Worm (Caenorhabditis elegans) whole organism, L4 larva: Measurements from ENCODE around the gene mtm-5.
A peak's percentile ranks its signal among the peaks of the same experiment; 100 is the strongest.

ENCODE experiments used
- D1046.2 ChIP-seq: fragments of 200-800 bp; sonication (Bioruptor generic); IDR thresholded peaks from 2 replicates; pipeline ENCODE4 v1.3.6; 2022; ENCODE audit warnings: missing genetic modification characterization, missing compliant biosample characterization
- F10B5.3 ChIP-seq: sonication (generic microtip); optimal IDR thresholded peaks from 2 replicates; lab custom pipeline; 2016; ENCODE audit warnings: mild to moderate bottlenecking, missing genetic modification characterization, missing compliant biosample characterization
- T26A8.4 ChIP-seq: fragments of 200-800 bp; sonication (Bioruptor generic); IDR thresholded peaks from 2 replicates; pipeline ENCODE4 v1.3.6; 2022; ENCODE audit warnings: missing genetic modification characterization, missing compliant biosample characterization
- Y5F2A.4 ChIP-seq: fragments of 200-800 bp; sonication (Bioruptor generic); optimal IDR thresholded peaks from 2 replicates; lab custom pipeline; 2018; ENCODE audit warnings: mild to moderate bottlenecking, missing genetic modification characterization, missing compliant biosample characterization
- ZK337.2 ChIP-seq: fragments of 200-800 bp; sonication (Bioruptor generic); IDR thresholded peaks from 2 replicates; pipeline ENCODE4 v1.3.6; 2022; ENCODE audit warnings: missing genetic modification reagents, missing genetic modification characterization, missing compliant biosample characterization
- ZK546.5 ChIP-seq, 2 experiments: sonication (generic microtip); optimal IDR thresholded peaks; 2 replicates each; lab custom pipeline; 2017; ENCODE audit warnings: missing biosample characterization in 2 of 2, missing genetic modification characterization in 2 of 2
- aha-1 ChIP-seq: fragments of 150-350 bp; peaks from one replicate; lab custom pipeline; 2014; ENCODE audit warnings: missing biosample characterization, missing genetic modification characterization
- attf-4 ChIP-seq: sonication (generic microtip); optimal IDR thresholded peaks from 3 replicates; lab custom pipeline; 2017; ENCODE audit warnings: missing biosample characterization, missing genetic modification characterization
- ceh-20 ChIP-seq: fragments of 200-800 bp; sonication (Bioruptor generic); IDR thresholded peaks from 2 replicates; pipeline ENCODE4 v1.3.6; 2022; ENCODE audit warnings: missing genetic modification reagents, missing genetic modification characterization, missing compliant biosample characterization
- ceh-32 ChIP-seq: sonication (generic microtip); optimal IDR thresholded peaks from 2 replicates; lab custom pipeline; 2016; ENCODE audit warnings: mild to moderate bottlenecking, missing genetic modification characterization, missing compliant biosample characterization; ENCODE audit not compliant: poor library complexity
- ceh-44 ChIP-seq: fragments of 200-800 bp; sonication (Bioruptor generic); IDR thresholded peaks from 2 replicates; pipeline ENCODE4 v1.3.6; 2022; ENCODE audit warnings: missing genetic modification reagents, missing genetic modification characterization, missing compliant biosample characterization
- ces-1 ChIP-seq: fragments of 150-350 bp; sonication (generic microtip); optimal IDR thresholded peaks from 4 replicates; lab custom pipeline; 2014; ENCODE audit warnings: missing biosample characterization, missing genetic modification reagents, missing genetic modification characterization
- cey-2 ChIP-seq: sonication (generic microtip); optimal IDR thresholded peaks from 3 replicates; lab custom pipeline; 2017; ENCODE audit warnings: missing genetic modification characterization, mild to moderate bottlenecking, missing compliant biosample characterization, antibody characterized with exemption, borderline replicate concordance; ENCODE audit not compliant: insufficient read depth
- daf-16 ChIP-seq, 3 experiments: sonication (generic microtip); optimal IDR thresholded peaks; 2 replicates each; lab custom pipeline; 2016 to 2017; ENCODE audit warnings: missing genetic modification characterization in 3 of 3, missing genetic modification reagents in 3 of 3, mild to moderate bottlenecking in 2 of 3, missing compliant biosample characterization in 2 of 3, missing biosample characterization in 1 of 3, moderate library complexity in 1 of 3
- dmd-6 ChIP-seq: fragments of 200-800 bp; sonication (Bioruptor generic); IDR thresholded peaks from 2 replicates; pipeline ENCODE4 v1.3.6; 2022; ENCODE audit warnings: missing genetic modification reagents, missing genetic modification characterization, missing compliant biosample characterization
- dpl-1 ChIP-seq: fragments of 150-350 bp; optimal IDR thresholded peaks from 2 replicates; lab custom pipeline; 2014; ENCODE audit warnings: missing biosample characterization, missing genetic modification reagents, missing genetic modification characterization
- dve-1 ChIP-seq: sonication (generic microtip); optimal IDR thresholded peaks from 2 replicates; lab custom pipeline; 2017; ENCODE audit warnings: antibody characterized with exemption, mild to moderate bottlenecking, missing genetic modification characterization, missing compliant biosample characterization; ENCODE audit not compliant: insufficient read depth
- hif-1 ChIP-seq, 2 experiments: sonication (generic microtip); optimal IDR thresholded peaks; 2 replicates each; lab custom pipeline; 2016 to 2017; ENCODE audit warnings: missing compliant biosample characterization in 2 of 2, missing genetic modification characterization in 2 of 2, missing genetic modification reagents in 2 of 2, missing genotype in 2 of 2, mild to moderate bottlenecking in 1 of 2
- hlh-11 ChIP-seq: fragments of 200-800 bp; sonication (Bioruptor generic); optimal IDR thresholded peaks from 2 replicates; lab custom pipeline; 2018; ENCODE audit warnings: mild to moderate bottlenecking, missing genetic modification characterization, missing compliant biosample characterization
- hmg-1.1 ChIP-seq: fragments of 200-800 bp; sonication (Bioruptor generic); IDR thresholded peaks from 2 replicates; pipeline ENCODE4 v1.3.6; 2022; ENCODE audit warnings: missing genetic modification reagents, missing genetic modification characterization, missing compliant biosample characterization
- jun-1 ChIP-seq: fragments of 150-350 bp; optimal IDR thresholded peaks from 2 replicates; lab custom pipeline; 2014; ENCODE audit warnings: missing biosample characterization, missing genetic modification reagents, missing genetic modification characterization
- lin-1 ChIP-seq: fragments of 200-800 bp; sonication (Bioruptor generic); IDR thresholded peaks from 2 replicates; pipeline ENCODE4 v1.3.6; 2022; ENCODE audit warnings: missing genetic modification reagents, missing genetic modification characterization, missing compliant biosample characterization
- lir-3 ChIP-seq: sonication (generic microtip); optimal IDR thresholded peaks from 2 replicates; lab custom pipeline; 2016; ENCODE audit warnings: mild to moderate bottlenecking, missing genetic modification characterization, missing compliant biosample characterization
- mes-2 ChIP-seq: sonication (generic microtip); optimal IDR thresholded peaks from 2 replicates; lab custom pipeline; 2016; ENCODE audit warnings: missing genotype, mild to moderate bottlenecking, missing genetic modification characterization, missing compliant biosample characterization; ENCODE audit not compliant: poor library complexity, severe bottlenecking
- mxl-3 ChIP-seq: fragments of 200-800 bp; sonication (Bioruptor generic); optimal IDR thresholded peaks from 2 replicates; lab custom pipeline; 2018; ENCODE audit warnings: mild to moderate bottlenecking, missing genetic modification characterization, missing compliant biosample characterization
- nhr-28 ChIP-seq: fragments of 150-350 bp; optimal IDR thresholded peaks from 2 replicates; lab custom pipeline; 2014; ENCODE audit warnings: missing biosample characterization, missing genetic modification characterization
- nhr-41 ChIP-seq: fragments of 200-800 bp; sonication (Bioruptor generic); IDR thresholded peaks from 2 replicates; pipeline ENCODE4 v1.3.6; 2022; ENCODE audit warnings: missing genetic modification reagents, missing genetic modification characterization, missing compliant biosample characterization
- nhr-77 ChIP-seq: fragments of 150-350 bp; optimal IDR thresholded peaks from 2 replicates; lab custom pipeline; 2014; ENCODE audit warnings: missing biosample characterization, missing genetic modification characterization
- pha-4 ChIP-seq, 2 experiments: fragments of 150-350 bp in 1 of 2; fragments of 200-800 bp in 1 of 2; sonication (Bioruptor generic) in 1 of 2; IDR thresholded peaks in 1 of 2; optimal IDR thresholded peaks in 1 of 2; 2 replicates each; pipeline versions ENCODE4 v1.3.6 to Lab custom; 2014 to 2022; ENCODE audit warnings: missing genetic modification characterization in 2 of 2, missing genetic modification reagents in 2 of 2, missing biosample characterization in 1 of 2, missing compliant biosample characterization in 1 of 2
- php-3 ChIP-seq: fragments of 200-800 bp; sonication (Bioruptor generic); IDR thresholded peaks from 2 replicates; pipeline ENCODE4 v1.3.6; 2022; ENCODE audit warnings: missing genetic modification reagents, missing genetic modification characterization, missing compliant biosample characterization
- rbr-2 ChIP-seq: sonication (generic microtip); optimal IDR thresholded peaks from 2 replicates; lab custom pipeline; 2016; ENCODE audit warnings: missing genotype, missing genetic modification characterization, missing compliant biosample characterization
- spr-1 ChIP-seq: sonication (generic microtip); optimal IDR thresholded peaks from 2 replicates; lab custom pipeline; 2016; ENCODE audit warnings: mild to moderate bottlenecking, missing genetic modification characterization, missing compliant biosample characterization
- tag-97 ChIP-seq: fragments of 200-800 bp; sonication (Bioruptor generic); IDR thresholded peaks from 2 replicates; pipeline ENCODE4 v1.3.6; 2022; ENCODE audit warnings: missing genetic modification characterization, missing compliant biosample characterization
- tra-1 ChIP-seq: fragments of 200-800 bp; sonication (Bioruptor generic); IDR thresholded peaks from 2 replicates; pipeline ENCODE4 v1.3.6; 2022; ENCODE audit warnings: missing genetic modification reagents, missing genetic modification characterization, missing compliant biosample characterization
- unc-39 ChIP-seq: sonication (generic microtip); optimal IDR thresholded peaks from 2 replicates; lab custom pipeline; 2017; ENCODE audit warnings: missing biosample characterization, missing genetic modification characterization
- unc-62 ChIP-seq, 3 experiments: fragments of 150-350 bp in 1 of 3; sonication (generic microtip); optimal IDR thresholded peaks in 2 of 3; peaks in 1 of 3; 1 replicate in 1 of 3; 2 replicates in 2 of 3; lab custom pipeline; 2014 to 2017; ENCODE audit warnings: missing biosample characterization in 3 of 3, missing genetic modification characterization in 3 of 3, missing genetic modification reagents in 3 of 3, missing genotype in 1 of 3
- zfp-3 ChIP-seq: fragments of 200-800 bp; sonication (Bioruptor generic); conservative IDR thresholded peaks from 2 replicates; pipeline ENCODE4 v1.3.6; 2022; ENCODE audit warnings: missing genetic modification reagents, missing genetic modification characterization, missing compliant biosample characterization
- ztf-7 ChIP-seq: fragments of 150-350 bp; optimal IDR thresholded peaks from 2 replicates; lab custom pipeline; 2014; ENCODE audit warnings: missing biosample characterization, missing genetic modification characterization

Gene mtm-5

DNA sequence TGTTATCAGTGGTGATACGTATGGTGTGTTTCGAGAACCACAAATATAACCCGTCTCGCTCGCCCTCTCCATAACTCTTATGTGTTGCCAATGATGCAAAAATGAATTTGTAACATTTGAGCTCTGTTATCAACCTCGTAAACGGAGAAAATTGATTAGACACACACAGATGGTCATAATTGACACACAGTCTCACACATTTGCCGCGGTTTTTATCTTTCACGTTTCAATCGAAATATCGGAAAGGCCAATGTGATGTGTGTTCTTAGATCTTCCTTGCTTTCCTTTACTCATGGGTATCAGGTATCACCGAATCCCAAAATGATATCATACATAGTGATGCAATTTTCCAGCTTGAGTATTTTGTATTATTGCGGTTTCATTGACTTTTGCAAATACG, 29.6 kb downstream of the mtm-5 start (continued):
- no peak for TF ChIP-seq ceh-32 (tag; lab: Kevin White, UChicago)
- TF ChIP-seq hif-1 (tag; optimal IDR thresholded peaks at IDR 0.05; lab: Kevin White, UChicago) = peak in 1 of 2 experiments; percentile 61
- TF ChIP-seq mxl-3 (GFP tag; lab: Kevin White, UChicago) = peak; percentile 77
- 0 out of 2 replicates have a peak, but pooled peaks have one; percentile 14 for TF ChIP-seq T26A8.4 (GFP tag; lab: Robert Waterston, UW)
- peak; percentile 46 for TF ChIP-seq ztf-7 (tag; lab: Kevin White, UChicago)
- peak; percentile 96 for TF ChIP-seq hlh-11 (tag; lab: Kevin White, UChicago)
- TF ChIP-seq nhr-41 = no peak
- no peak for TF ChIP-seq ceh-20
- no peak for TF ChIP-seq ZK337.2 (GFP tag; lab: Robert Waterston, UW)
- TF ChIP-seq pha-4 (GFP tag; IDR thresholded peaks at IDR 0.05; lab: Robert Waterston, UW) = no peak; the same call in 1 of the 2 replicates
- no peak for TF ChIP-seq pha-4 (tag; optimal IDR thresholded peaks at IDR 0.05; lab: Kevin White, UChicago)
- no peak for TF ChIP-seq attf-4 (tag; lab: Kevin White, UChicago)
- TF ChIP-seq spr-1 (tag; lab: Kevin White, UChicago) = no peak
- TF ChIP-seq Y5F2A.4 (GFP tag; lab: Kevin White, UChicago) = no peak
- peak; percentile 4 for TF ChIP-seq aha-1
- no peak for TF ChIP-seq jun-1
- TF ChIP-seq lir-3 (tag; lab: Kevin White, UChicago) = no peak
- TF ChIP-seq ceh-44 (GFP tag; lab: Robert Waterston, UW) = no peak
- no peak for TF ChIP-seq zfp-3 (GFP tag; lab: Robert Waterston, UW)
- peak; percentile 88 for TF ChIP-seq nhr-77
- peak; percentile 90 for TF ChIP-seq php-3 (GFP tag; lab: Robert Waterston, UW)
- no peak; the same call in 1 of the 2 replicates for TF ChIP-seq lin-1 (GFP tag; lab: Robert Waterston, UW)
- TF ChIP-seq tag-97 (GFP tag; lab: Robert Waterston, UW) = no peak
- no peak for TF ChIP-seq unc-39 (tag; lab: Kevin White, UChicago)
- TF ChIP-seq ZK546.5 (tag; optimal IDR thresholded peaks at IDR 0.05; lab: Kevin White, UChicago) = no peak
- no peak for TF ChIP-seq dpl-1 (GFP tag; lab: Kevin White, UChicago)

- TF ChIP-seq hif-1 (tag; optimal IDR thresholded peaks at IDR 0.05; lab: Kevin White, UChicago) (no peak), tag-97 (GFP tag; lab: Robert Waterston, UW) (no peak), lin-1 (GFP tag; lab: Robert Waterston, UW) (no peak), nhr-28 (tag; lab: Kevin White, UChicago) (peak; percentile 72), mes-2 (tag; lab: Kevin White, UChicago) (peak; percentile 23), unc-62 (GFP tag; optimal IDR thresholded peaks at IDR 0.05 in 1 of 2; lab: Kevin White, UChicago) (no peak), unc-62 (tag; optimal IDR thresholded peaks at IDR 0.05; lab: Kevin White, UChicago) (no peak), aha-1 (peak; percentile 32), Y5F2A.4 (GFP tag; lab: Kevin White, UChicago) (no peak), php-3 (GFP tag; lab: Robert Waterston, UW) (no peak), ces-1 (GFP tag; lab: Kevin White, UChicago) (peak; percentile 23), tra-1 (GFP tag; lab: Robert Waterston, UW) (no peak), zfp-3 (GFP tag; lab: Robert Waterston, UW) (no peak), D1046.2 (GFP tag; lab: Robert Waterston, UW) (no peak), F10B5.3 (tag; lab: Kevin White, UChicago) (no peak), ZK546.5 (tag; optimal IDR thresholded peaks at IDR 0.05; lab: Kevin White, UChicago) (no peak)
These were observed 30.2 kb downstream of the mtm-5 start for ce11 chrX:5213032-5213431.

- peak; percentile 36 for TF ChIP-seq dmd-6
- TF ChIP-seq hlh-11 (tag; lab: Kevin White, UChicago) = peak; percentile 46
- TF ChIP-seq hmg-1.1 (GFP tag; lab: Robert Waterston, UW) = no peak
- no peak for TF ChIP-seq rbr-2 (tag; lab: Kevin White, UChicago)
- TF ChIP-seq daf-16 (GFP tag; optimal IDR thresholded peaks at IDR 0.05; lab: Kevin White, UChicago) = no peak
- TF ChIP-seq daf-16 (tag; optimal IDR thresholded peaks at IDR 0.05; lab: Kevin White, UChicago) = peak; percentile 6
- TF ChIP-seq mxl-3 (GFP tag; lab: Kevin White, UChicago) = peak; percentile 34
- no peak for TF ChIP-seq hif-1 (tag; optimal IDR thresholded peaks at IDR 0.05; lab: Kevin White, UChicago)
- TF ChIP-seq dve-1 (tag; lab: Kevin White, UChicago) = peak; percentile 28
- TF ChIP-seq cey-2 = no peak
- peak; percentile 82 for TF ChIP-seq aha-1
- peak; percentile 30 for TF ChIP-seq nhr-28 (tag; lab: Kevin White, UChicago)
These were observed 32.1 kb downstream of the mtm-5 start for ce11 chrX:5210927-5211655.
